Worm (Caenorhabditis elegans): ENCODE measurements around the gene nlp-80.

The nlp-80 gene

ce11 chrV:11057043-11057442, 8.4 kb downstream of the nlp-80 start, which contains the start of gene srh-75:
TSS of gene srh-75 (minus strand) at chrV:11057143.
- TF ChIP-seq efl-1 (optimal IDR thresholded peaks at IDR 0.05) = no peak
- TF ChIP-seq efl-1 (GFP tag; optimal IDR thresholded peaks at IDR 0.05 in 1 of 2) = no peak
- TF ChIP-seq zag-1 (tag; optimal IDR thresholded peaks at IDR 0.05) = no peak
- no peak for TF ChIP-seq lin-39 (tag; optimal IDR thresholded peaks at IDR 0.05)
- no peak for TF ChIP-seq nhr-20 (tag; optimal IDR thresholded peaks at IDR 0.05)
- no peak for TF ChIP-seq ceh-90 (tag; optimal IDR thresholded peaks at IDR 0.05)
- no peak for TF ChIP-seq nhr-12 (tag; optimal IDR thresholded peaks at IDR 0.05)
- no peak for TF ChIP-seq tlp-1 (tag; optimal IDR thresholded peaks at IDR 0.05)
- TF ChIP-seq lin-14 (GFP tag; optimal IDR thresholded peaks at IDR 0.05) = no peak
- no peak for TF ChIP-seq tbx-2 (tag; optimal IDR thresholded peaks at IDR 0.05)

- TF ChIP-seq unc-86 (tag; optimal IDR thresholded peaks at IDR 0.05) (no peak), nhr-20 (tag; optimal IDR thresholded peaks at IDR 0.05) (no peak), fos-1 (tag; optimal IDR thresholded peaks at IDR 0.05) (no peak), nhr-237 (tag; optimal IDR thresholded peaks at IDR 0.05) (no peak), ceh-88 (GFP tag; IDR thresholded peaks at IDR 0.05) (no peak), lsy-2 (tag; optimal IDR thresholded peaks at IDR 0.05) (no peak), mab-9 (GFP tag; IDR thresholded peaks at IDR 0.05) (no peak), ceh-63 (GFP tag; optimal IDR thresholded peaks at IDR 0.05) (no peak), efl-3 (GFP tag; optimal IDR thresholded peaks at IDR 0.05) (no peak), elt-2 (tag; optimal IDR thresholded peaks at IDR 0.05) (no peak), skn-1 (tag; optimal IDR thresholded peaks at IDR 0.05) (no peak), nhr-47 (tag; optimal IDR thresholded peaks at IDR 0.05) (no peak), nhr-19 (GFP tag; conservative IDR thresholded peaks at IDR 0.05) (no peak), nhr-71 (tag; optimal IDR thresholded peaks at IDR 0.05) (no peak), irx-1 (tag; optimal IDR thresholded peaks at IDR 0.05) (no peak), lin-14 (GFP tag; optimal IDR thresholded peaks at IDR 0.05) (no peak), lir-3 (tag; optimal IDR thresholded peaks at IDR 0.05; ENCODE audit: poor library complexity) (no peak), ztf-4 (tag; optimal IDR thresholded peaks at IDR 0.05) (no peak), sptf-1 (tag; optimal IDR thresholded peaks at IDR 0.05) (no peak), elt-3 (tag; optimal IDR thresholded peaks at IDR 0.05) (no peak)
These were observed 8.9 kb downstream of the nlp-80 start for ce11 chrV:11056484-11056883.

- TF ChIP-seq fkh-8 (tag; optimal IDR thresholded peaks at IDR 0.05) = no peak
- TF ChIP-seq hpl-2 (GFP tag; optimal IDR thresholded peaks at IDR 0.05) = no peak
- no peak for TF ChIP-seq sup-37 (GFP tag; optimal IDR thresholded peaks at IDR 0.05)
- no peak for TF ChIP-seq mdl-1 (tag; optimal IDR thresholded peaks at IDR 0.05)
- no peak for TF ChIP-seq fkh-4 (tag; optimal IDR thresholded peaks at IDR 0.05; ENCODE audit: borderline replicate concordance)
- no peak for TF ChIP-seq mef-2 (tag; optimal IDR thresholded peaks at IDR 0.05)
- no peak for TF ChIP-seq zip-4 (GFP tag; optimal IDR thresholded peaks at IDR 0.05)
- no peak for TF ChIP-seq snu-23 (GFP tag; optimal IDR thresholded peaks at IDR 0.05)
- no peak for TF ChIP-seq lin-15B (tag; optimal IDR thresholded peaks at IDR 0.05)
- TF ChIP-seq isw-1 (GFP tag; IDR thresholded peaks at IDR 0.05) = no peak
- TF ChIP-seq ztf-11 (tag; optimal IDR thresholded peaks at IDR 0.05) = no peak
- no peak for TF ChIP-seq blmp-1 (tag; optimal IDR thresholded peaks at IDR 0.05)
- TF ChIP-seq ztf-4 (tag; optimal IDR thresholded peaks at IDR 0.05) = no peak
- TF ChIP-seq hlh-4 (tag; optimal IDR thresholded peaks at IDR 0.05) = no peak
- no peak for TF ChIP-seq skn-1 (tag; optimal IDR thresholded peaks at IDR 0.05)
These were observed 11.6 kb downstream of the nlp-80 start, which contains the start of gene T04C12.7 for ce11 chrV:11053827-11054226. TSS of gene T04C12.7 (plus strand) at chrV:11054127.

Measured in whole organism, L1 larva.